Worm (Caenorhabditis elegans) whole organism, midembryonic: ENCODE results near the gene pid-5.

Source experiments
- T22C8.4 ChIP-seq: fragments of 200-800 bp; sonication (Bioruptor generic); IDR thresholded peaks from 2 replicates; pipeline ENCODE4 v1.3.6; 2022; ENCODE audit warnings: missing genetic modification characterization, missing compliant biosample characterization
- flt-1 ChIP-seq: fragments of 200-800 bp; sonication (Bioruptor generic); IDR thresholded peaks from 2 replicates; pipeline ENCODE4 v1.3.6; 2022; ENCODE audit warnings: missing genetic modification characterization, missing compliant biosample characterization
- tab-1 ChIP-seq: fragments of 200-800 bp; sonication (Bioruptor generic); IDR thresholded peaks from 2 replicates; pipeline ENCODE4 v1.3.6; 2022; ENCODE audit warnings: missing genetic modification characterization, missing compliant biosample characterization

- TF ChIP-seq flt-1 (GFP tag; lab: Robert Waterston, UW) (no peak), tab-1 (GFP tag; lab: Robert Waterston, UW) (no peak), T22C8.4 (GFP tag; lab: Robert Waterston, UW) (no peak)
Measured at ce11 chrV:4152200-4152599, 23.5 kb upstream of the pid-5 start, which contains the start of gene Y45G5AM.6.
